Fruit fly (Drosophila melanogaster) whole organism, embryonic: Measurements from ENCODE around the gene pod1.

Experiments
- Atf3 ChIP-seq: fragments of 200-800 bp; sonication (Bioruptor generic); optimal IDR thresholded peaks from 3 replicates; lab custom pipeline; 2016; ENCODE audit warnings: missing biosample characterization, missing genetic modification characterization
- Blimp-1 ChIP-seq: fragments of 200-800 bp; sonication (Bioruptor generic); optimal IDR thresholded peaks from 3 replicates; lab custom pipeline; 2018; ENCODE audit warnings: missing biosample characterization, missing genetic modification characterization, mild to moderate bottlenecking, moderate library complexity, missing genetic modification reagents
- CG10209 ChIP-seq: fragments of 200-800 bp; sonication (Bioruptor generic); optimal IDR thresholded peaks from 3 replicates; lab custom pipeline; 2017; ENCODE audit warnings: missing biosample characterization, mild to moderate bottlenecking, missing genetic modification characterization, missing genetic modification reagents
- CG12236 ChIP-seq: fragments of 200-800 bp; sonication (Bioruptor generic); optimal IDR thresholded peaks from 2 replicates; lab custom pipeline; 2016; ENCODE audit warnings: missing biosample characterization, missing genetic modification characterization
- CG13424 ChIP-seq: fragments of 200-800 bp; sonication (Bioruptor generic); optimal IDR thresholded peaks from 2 replicates; lab custom pipeline; 2019; ENCODE audit warnings: missing biosample characterization, mild to moderate bottlenecking, missing genetic modification characterization, moderate library complexity
- CG14860 ChIP-seq: fragments of 200-800 bp; sonication (Bioruptor generic); IDR thresholded peaks from 3 replicates; pipeline ENCODE4 v1.3.6; 2022; ENCODE audit warnings: missing biosample characterization, missing genetic modification characterization; ENCODE audit not compliant: partially characterized antibody
- CG17361 ChIP-seq: fragments of 200-800 bp; sonication (Bioruptor generic); IDR thresholded peaks from 3 replicates; pipeline ENCODE4 v1.3.6; 2022; ENCODE audit warnings: missing biosample characterization, missing genetic modification characterization
- CG17829 ChIP-seq: fragments of 200-800 bp; optimal IDR thresholded peaks from 2 replicates; lab custom pipeline; 2019; ENCODE audit warnings: missing biosample characterization, mild to moderate bottlenecking, missing genetic modification characterization, moderate library complexity
- CG1832 ChIP-seq: fragments of 200-800 bp; sonication (Bioruptor generic); optimal IDR thresholded peaks from 2 replicates; lab custom pipeline; 2017; ENCODE audit warnings: missing biosample characterization, mild to moderate bottlenecking, missing genetic modification characterization, inconsistent platforms
- CG18599 ChIP-seq: fragments of 200-800 bp; sonication (Bioruptor generic); optimal IDR thresholded peaks from 3 replicates; lab custom pipeline; 2017; ENCODE audit warnings: missing biosample characterization, missing genetic modification characterization, mild to moderate bottlenecking, moderate library complexity, missing genetic modification reagents
- CG2202 ChIP-seq: fragments of 200-800 bp; sonication (Bioruptor generic); optimal IDR thresholded peaks from 2 replicates; lab custom pipeline; 2018; ENCODE audit warnings: missing biosample characterization, mild to moderate bottlenecking, missing genetic modification characterization
- CG3065 ChIP-seq: fragments of 200-800 bp; sonication (Bioruptor generic); optimal IDR thresholded peaks from 2 replicates; lab custom pipeline; 2016; ENCODE audit warnings: missing biosample characterization, missing genetic modification characterization
- CG34376 ChIP-seq: fragments of 200-800 bp; sonication (Bioruptor generic); optimal IDR thresholded peaks from 2 replicates; lab custom pipeline; 2018; ENCODE audit warnings: missing biosample characterization, mild to moderate bottlenecking, missing genetic modification characterization
- CG3838 ChIP-seq: fragments of 200-800 bp; sonication (Bioruptor generic); optimal IDR thresholded peaks from 3 replicates; lab custom pipeline; 2016; ENCODE audit warnings: missing biosample characterization, missing genetic modification characterization
- CG3847 ChIP-seq: fragments of 200-800 bp; sonication (Bioruptor generic); IDR thresholded peaks from 2 replicates; pipeline ENCODE4 v1.3.6; 2022; ENCODE audit warnings: missing biosample characterization, missing genetic modification characterization
- CG4404 ChIP-seq: fragments of 200-800 bp; sonication (Bioruptor generic); IDR thresholded peaks from 2 replicates; pipeline ENCODE4 v1.3.6; 2022; ENCODE audit warnings: missing biosample characterization, missing genetic modification characterization
- CG4854 ChIP-seq: fragments of 200-800 bp; sonication (Bioruptor generic); optimal IDR thresholded peaks from 2 replicates; lab custom pipeline; 2016; ENCODE audit warnings: missing biosample characterization, missing genetic modification characterization, inconsistent platforms
- CG6254 ChIP-seq: fragments of 200-800 bp; sonication (Bioruptor generic); optimal IDR thresholded peaks from 3 replicates; lab custom pipeline; 2017; ENCODE audit warnings: mild to moderate bottlenecking, missing biosample characterization, missing genetic modification reagents, missing genetic modification characterization
- CG7271 ChIP-seq: fragments of 200-800 bp; sonication (Bioruptor generic); optimal IDR thresholded peaks from 2 replicates; lab custom pipeline; 2018; ENCODE audit warnings: missing biosample characterization, mild to moderate bottlenecking, missing genetic modification characterization, moderate library complexity
- CG7786 ChIP-seq: fragments of 200-800 bp; sonication (Bioruptor generic); optimal IDR thresholded peaks from 2 replicates; lab custom pipeline; 2016; ENCODE audit warnings: missing biosample characterization, missing genetic modification characterization
- CG8388 ChIP-seq: fragments of 200-800 bp; sonication (Bioruptor generic); optimal IDR thresholded peaks from 2 replicates; lab custom pipeline; 2019; ENCODE audit warnings: missing biosample characterization, mild to moderate bottlenecking, missing genetic modification characterization, moderate library complexity
- CTCF ChIP-seq: fragments of 200-800 bp; sonication (Bioruptor generic); optimal IDR thresholded peaks from 2 replicates; lab custom pipeline; 2017; ENCODE audit warnings: missing biosample characterization, mild to moderate bottlenecking, missing genetic modification characterization, moderate library complexity
- Dad ChIP-seq: fragments of 200-800 bp; sonication (Bioruptor generic); optimal IDR thresholded peaks from 3 replicates; lab custom pipeline; 2016; ENCODE audit warnings: missing biosample characterization, missing genetic modification characterization
- Dek ChIP-seq: fragments of 200-800 bp; sonication (Bioruptor generic); optimal IDR thresholded peaks from 3 replicates; lab custom pipeline; 2019; ENCODE audit warnings: missing biosample characterization, mild to moderate bottlenecking, missing genetic modification characterization, moderate library complexity
- Dref ChIP-seq: fragments of 200-800 bp; sonication (Bioruptor generic); IDR thresholded peaks from 2 replicates; pipeline ENCODE4 v1.3.6; 2022; ENCODE audit warnings: missing biosample characterization, missing genetic modification characterization
- E2f2 ChIP-seq: fragments of 200-800 bp; sonication (Bioruptor generic); IDR thresholded peaks from 2 replicates; pipeline ENCODE4 v1.3.6; 2022; ENCODE audit warnings: missing biosample characterization, missing genetic modification characterization
- Fer1 ChIP-seq: fragments of 200-800 bp; sonication (Bioruptor generic); optimal IDR thresholded peaks from 2 replicates; lab custom pipeline; 2017; ENCODE audit warnings: missing biosample characterization, mild to moderate bottlenecking, missing genetic modification characterization
- HHEX ChIP-seq: fragments of 200-800 bp; sonication (Bioruptor generic); optimal IDR thresholded peaks from 3 replicates; lab custom pipeline; 2017; ENCODE audit warnings: missing biosample characterization, mild to moderate bottlenecking, missing genetic modification characterization, missing genetic modification reagents
- Side ChIP-seq: fragments of 200-800 bp; sonication (Bioruptor generic); optimal IDR thresholded peaks from 2 replicates; lab custom pipeline; 2016; ENCODE audit warnings: missing biosample characterization, missing genetic modification characterization
- Six4 ChIP-seq: fragments of 200-800 bp; sonication (Bioruptor generic); optimal IDR thresholded peaks from 2 replicates; lab custom pipeline; 2016; ENCODE audit warnings: missing biosample characterization, missing genetic modification characterization
- Sox102F ChIP-seq: fragments of 200-800 bp; sonication (Bioruptor generic); optimal IDR thresholded peaks from 2 replicates; lab custom pipeline; 2018; ENCODE audit warnings: missing biosample characterization, mild to moderate bottlenecking, missing genetic modification characterization, moderate library complexity
- Ssrp ChIP-seq: fragments of 200-800 bp; sonication (Bioruptor generic); optimal IDR thresholded peaks from 2 replicates; lab custom pipeline; 2018; ENCODE audit warnings: missing biosample characterization, mild to moderate bottlenecking, missing genetic modification characterization, moderate library complexity
- Xrp1 ChIP-seq: fragments of 200-800 bp; sonication (Bioruptor generic); IDR thresholded peaks from 2 replicates; pipeline ENCODE4 v1.3.6; 2022; ENCODE audit warnings: missing biosample characterization, missing genetic modification characterization
- amos ChIP-seq: fragments of 200-800 bp; sonication (Bioruptor generic); IDR thresholded peaks from 2 replicates; pipeline ENCODE4 v1.3.6; 2022; ENCODE audit warnings: missing biosample characterization, missing genetic modification characterization; ENCODE audit not compliant: partially characterized antibody
- bcd ChIP-seq: fragments of 200-800 bp; sonication (Bioruptor generic); optimal IDR thresholded peaks from 2 replicates; lab custom pipeline; 2017; ENCODE audit warnings: missing biosample characterization, mild to moderate bottlenecking, missing genetic modification characterization
- bsh ChIP-seq, 2 experiments: fragments of 200-800 bp; sonication (Bioruptor generic); optimal IDR thresholded peaks; 2 replicates each; lab custom pipeline; 2017 to 2018; ENCODE audit warnings: mild to moderate bottlenecking in 2 of 2, missing biosample characterization in 2 of 2, missing genetic modification characterization in 2 of 2, moderate library complexity in 1 of 2
- dati ChIP-seq: fragments of 200-800 bp; sonication (Bioruptor generic); IDR thresholded peaks from 2 replicates; pipeline ENCODE4 v1.3.6; 2022; ENCODE audit warnings: missing biosample characterization, missing genetic modification characterization
- emc ChIP-seq: fragments of 200-800 bp; sonication (Bioruptor generic); optimal IDR thresholded peaks from 2 replicates; lab custom pipeline; 2016; ENCODE audit warnings: missing biosample characterization, missing genetic modification characterization
- ewg ChIP-seq: fragments of 200-800 bp; sonication (Bioruptor generic); optimal IDR thresholded peaks from 3 replicates; lab custom pipeline; 2017; ENCODE audit warnings: mild to moderate bottlenecking, missing biosample characterization, missing genetic modification reagents, missing genetic modification characterization
- fd96Cb ChIP-seq: fragments of 200-800 bp; sonication (Bioruptor generic); optimal IDR thresholded peaks from 2 replicates; lab custom pipeline; 2018; ENCODE audit warnings: missing biosample characterization, mild to moderate bottlenecking, missing genetic modification characterization, moderate library complexity
- gcm ChIP-seq: fragments of 200-800 bp; sonication (Bioruptor generic); optimal IDR thresholded peaks from 2 replicates; lab custom pipeline; 2019; ENCODE audit warnings: missing biosample characterization, mild to moderate bottlenecking, missing genetic modification characterization, moderate library complexity
- gro ChIP-seq: fragments of 200-800 bp; sonication (Bioruptor generic); optimal IDR thresholded peaks from 2 replicates; lab custom pipeline; 2016; ENCODE audit warnings: missing biosample characterization, missing genetic modification characterization
- her ChIP-seq: fragments of 200-800 bp; sonication (Bioruptor generic); optimal IDR thresholded peaks from 2 replicates; lab custom pipeline; 2016; ENCODE audit warnings: missing biosample characterization, missing genetic modification characterization
- inv ChIP-seq: fragments of 200-800 bp; sonication (Bioruptor generic); IDR thresholded peaks from 2 replicates; pipeline ENCODE4 v1.3.6; 2022; ENCODE audit warnings: missing biosample characterization, missing genetic modification characterization; ENCODE audit not compliant: partially characterized antibody
- jing ChIP-seq: fragments of 200-800 bp; sonication (Bioruptor generic); optimal IDR thresholded peaks from 2 replicates; lab custom pipeline; 2018; ENCODE audit warnings: missing biosample characterization, mild to moderate bottlenecking, missing genetic modification characterization
- lov ChIP-seq, 2 experiments: fragments of 200-800 bp in 1 of 2; fragments of >200 bp in 1 of 2; sonication (Bioruptor generic) in 1 of 2; IDR thresholded peaks in 1 of 2; optimal IDR thresholded peaks in 1 of 2; 2 replicates in 1 of 2; 3 replicates in 1 of 2; pipeline versions ENCODE4 v1.3.6 to Lab custom; 2017 to 2022; ENCODE audit warnings: missing biosample characterization in 1 of 2, missing genetic modification characterization in 1 of 2
- sd ChIP-seq: fragments of 200-800 bp; sonication (Bioruptor generic); optimal IDR thresholded peaks from 3 replicates; lab custom pipeline; 2018; ENCODE audit warnings: missing biosample characterization, mild to moderate bottlenecking, missing genetic modification characterization, moderate library complexity
- twi ChIP-seq: fragments of 200-800 bp; optimal IDR thresholded peaks from 2 replicates; lab custom pipeline; 2019; ENCODE audit warnings: missing biosample characterization, mild to moderate bottlenecking, missing genetic modification characterization, moderate library complexity
- z ChIP-seq: fragments of 200-800 bp; sonication (Bioruptor generic); IDR thresholded peaks from 3 replicates; pipeline ENCODE4 v1.3.6; 2022; ENCODE audit warnings: missing biosample characterization, missing genetic modification characterization
- zen ChIP-seq: fragments of 200-800 bp; sonication (Bioruptor generic); optimal IDR thresholded peaks from 3 replicates; lab custom pipeline; 2018; ENCODE audit warnings: missing biosample characterization, mild to moderate bottlenecking, missing genetic modification characterization, moderate library complexity

The pod1 gene

dm6 chrX:6770924-6771323 lies 32.6 kb upstream of the pod1 start, which contains the start of gene Coq7 (continued):
- TF ChIP-seq lov (optimal IDR thresholded peaks at IDR 0.05; lab: Kevin White, UChicago) (no peak), lov (GFP tag; IDR thresholded peaks at IDR 0.05; lab: Robert Waterston, UW) (peak; percentile 89), her (GFP tag; lab: Kevin White, UChicago) (no peak), CG14860 (GFP tag; lab: Robert Waterston, UW) (peak; percentile 97), fd96Cb (tag; lab: Kevin White, UChicago) (peak; percentile 81), sd (tag; lab: Kevin White, UChicago) (no peak), Six4 (no peak), Fer1 (GFP tag; lab: Kevin White, UChicago) (no peak), Xrp1 (GFP tag; lab: Robert Waterston, UW) (peak; percentile 92), twi (tag; lab: Kevin White, UChicago) (peak; percentile 81), CTCF (GFP tag; lab: Kevin White, UChicago) (peak; percentile 8), Dek (no peak), gro (GFP tag; lab: Kevin White, UChicago) (no peak), CG3065 (peak; percentile 77), CG4854 (GFP tag; lab: Kevin White, UChicago) (no peak), CG7786 (GFP tag; lab: Kevin White, UChicago) (peak; percentile 19), emc (GFP tag; lab: Kevin White, UChicago) (no peak), CG34376 (GFP tag; lab: Kevin White, UChicago) (peak; percentile 71), Blimp-1 (no peak), Dad (GFP tag; lab: Kevin White, UChicago) (peak; percentile 62), Dref (GFP tag; lab: Robert Waterston, UW) (peak; percentile 60), zen (tag; lab: Kevin White, UChicago) (peak; percentile 87), CG3838 (GFP tag; lab: Kevin White, UChicago) (no peak), z (GFP tag; lab: Robert Waterston, UW) (0 out of 3 replicates have a peak, but pooled peaks have one; percentile 10), HHEX (GFP tag; lab: Kevin White, UChicago) (peak; percentile 80), Ssrp (tag; lab: Kevin White, UChicago) (peak; percentile 84), CG8388 (peak; percentile 80), CG1832 (GFP tag; lab: Kevin White, UChicago) (no peak), jing (GFP tag; lab: Kevin White, UChicago) (peak; percentile 65), ewg (GFP tag; lab: Kevin White, UChicago) (peak; percentile 78), dati (peak; percentile 63; the same call in 1 of the 2 replicates), gcm (no peak), inv (GFP tag; lab: Robert Waterston, UW) (peak; percentile 98), Side (GFP tag; lab: Kevin White, UChicago) (peak; percentile 25), CG2202 (tag; lab: Kevin White, UChicago) (peak; percentile 73), CG13424 (tag; lab: Kevin White, UChicago) (peak; percentile 89), CG7271 (tag; lab: Kevin White, UChicago) (peak; percentile 69), CG17361 (GFP tag; lab: Robert Waterston, UW) (no peak; the same call in 2 of the 3 replicates), CG12236 (GFP tag; lab: Kevin White, UChicago) (peak; percentile 31), CG4404 (GFP tag; lab: Robert Waterston, UW) (peak; percentile 91), Atf3 (GFP tag; lab: Kevin White, UChicago) (no peak), Sox102F (GFP tag; lab: Kevin White, UChicago) (peak; percentile 89), E2f2 (GFP tag; lab: Robert Waterston, UW) (peak; percentile 76), bcd (peak; percentile 83), CG18599 (GFP tag; lab: Kevin White, UChicago) (peak; percentile 88), CG6254 (GFP tag; lab: Kevin White, UChicago) (peak; percentile 51), bsh (GFP tag; optimal IDR thresholded peaks at IDR 0.05; lab: Kevin White, UChicago) (peak in 1 of 2 experiments; percentile 87), CG10209 (GFP tag; lab: Kevin White, UChicago) (no peak), CG17829 (tag; lab: Kevin White, UChicago) (peak; percentile 88), CG3847 (GFP tag; lab: Robert Waterston, UW) (peak; percentile 94), amos (GFP tag; lab: Robert Waterston, UW) (peak; percentile 94)
